Fruit fly (Drosophila melanogaster) whole organism, prepupa: Measurements from ENCODE around the gene dco.

Experiments used
- CG16779 ChIP-seq: fragments of 200-800 bp; sonication (Bioruptor generic); optimal IDR thresholded peaks from 3 replicates; lab custom pipeline; 2017; ENCODE audit warnings: missing biosample characterization, mild to moderate bottlenecking, missing genetic modification characterization
- CG3032 ChIP-seq: fragments of 200-800 bp; optimal IDR thresholded peaks from 2 replicates; lab custom pipeline; 2019; ENCODE audit warnings: missing biosample characterization, mild to moderate bottlenecking, missing genetic modification characterization, moderate library complexity
- CG6276 ChIP-seq: fragments of 200-800 bp; sonication (Bioruptor generic); optimal IDR thresholded peaks from 2 replicates; lab custom pipeline; 2017; ENCODE audit warnings: missing biosample characterization, mild to moderate bottlenecking, missing genetic modification characterization
- Lpt ChIP-seq: fragments of 200-800 bp; sonication (Bioruptor generic); optimal IDR thresholded peaks from 3 replicates; lab custom pipeline; 2016; ENCODE audit warnings: missing biosample characterization, missing genetic modification characterization
- OdsH ChIP-seq: fragments of 200-800 bp; sonication (Bioruptor generic); optimal IDR thresholded peaks from 3 replicates; lab custom pipeline; 2016; ENCODE audit warnings: missing biosample characterization, missing genetic modification characterization
- Smox ChIP-seq: fragments of 200-800 bp; sonication (Bioruptor generic); optimal IDR thresholded peaks from 3 replicates; lab custom pipeline; 2016; ENCODE audit warnings: missing biosample characterization, missing genetic modification characterization

DNA sequence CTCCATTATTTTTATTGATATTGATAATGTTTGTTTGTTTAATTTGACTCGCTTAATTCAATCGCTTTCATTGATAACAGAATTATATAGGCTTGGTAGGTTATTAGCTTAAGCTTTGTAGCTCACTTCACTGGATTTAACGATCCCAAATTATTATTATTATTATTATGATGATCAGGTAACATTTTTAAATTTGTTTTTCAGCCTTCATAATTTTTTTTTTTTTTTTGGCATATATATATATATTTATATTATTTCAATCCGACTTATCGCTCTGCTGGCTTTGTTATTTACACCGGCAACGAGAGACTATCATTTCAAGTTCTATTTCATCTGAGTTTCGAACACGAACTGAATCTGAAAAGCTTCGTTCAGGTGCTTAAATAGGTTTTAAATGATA, 40.1 kb upstream of the dco start, which contains the start of gene CG15553:
- no peak for TF ChIP-seq CG16779
- no peak for TF ChIP-seq CG6276 (GFP tag; lab: Kevin White, UChicago)
- no peak for TF ChIP-seq Smox (GFP tag; lab: Kevin White, UChicago)
- no peak for TF ChIP-seq OdsH (GFP tag; lab: Kevin White, UChicago)
- no peak for TF ChIP-seq Lpt (GFP tag; lab: Kevin White, UChicago)
- TF ChIP-seq CG3032 (tag; lab: Kevin White, UChicago) = no peak
